Worm (Caenorhabditis elegans) whole organism, early embryonic: ENCODE data around the gene B0034.7.
A peak's percentile ranks its signal among the peaks of the same experiment; 100 is the strongest.

ENCODE experiments used
- B0310.2 ChIP-seq: sonication (generic microtip); optimal IDR thresholded peaks from 2 replicates; lab custom pipeline; 2016; ENCODE audit warnings: mild to moderate bottlenecking, missing genetic modification characterization, missing compliant biosample characterization
- F13C5.2 ChIP-seq: sonication (generic microtip); optimal IDR thresholded peaks from 2 replicates; lab custom pipeline; 2017; ENCODE audit warnings: mild to moderate bottlenecking, missing genetic modification characterization, inconsistent platforms, missing compliant biosample characterization
- aly-1 ChIP-seq: sonication (generic microtip); optimal IDR thresholded peaks from 2 replicates; lab custom pipeline; 2016; ENCODE audit warnings: missing genetic modification characterization, missing compliant biosample characterization
- ama-1 ChIP-seq: fragments of 150-350 bp; optimal IDR thresholded peaks from 2 replicates; lab custom pipeline; 2014
- ceh-13 ChIP-seq: fragments of 200-800 bp; sonication (Bioruptor generic); optimal IDR thresholded peaks from 2 replicates; lab custom pipeline; 2018; ENCODE audit warnings: mild to moderate bottlenecking, missing genetic modification characterization, missing compliant biosample characterization
- ceh-36 ChIP-seq: sonication (generic microtip); optimal IDR thresholded peaks from 2 replicates; lab custom pipeline; 2016; ENCODE audit warnings: missing genetic modification characterization, inconsistent platforms, missing compliant biosample characterization
- ets-7 ChIP-seq: sonication (generic microtip); optimal IDR thresholded peaks from 2 replicates; lab custom pipeline; 2016; ENCODE audit warnings: missing genotype, missing genetic modification characterization, missing compliant biosample characterization
- flt-1 ChIP-seq: fragments of 200-800 bp; sonication (Bioruptor generic); IDR thresholded peaks from 2 replicates; pipeline ENCODE4 v1.3.6; 2022; ENCODE audit warnings: missing genetic modification characterization, missing compliant biosample characterization
- hmbx-1 ChIP-seq: sonication (generic microtip); optimal IDR thresholded peaks from 2 replicates; lab custom pipeline; 2016; ENCODE audit warnings: mild to moderate bottlenecking, missing genetic modification characterization, missing compliant biosample characterization
- hmg-4 ChIP-seq: fragments of 200-800 bp; sonication (Bioruptor generic); optimal IDR thresholded peaks from 2 replicates; lab custom pipeline; 2018; ENCODE audit warnings: mild to moderate bottlenecking, missing genetic modification characterization, missing compliant biosample characterization
- hnd-1 ChIP-seq: sonication (generic microtip); optimal IDR thresholded peaks from 2 replicates; lab custom pipeline; 2016; ENCODE audit warnings: missing genetic modification characterization, missing compliant biosample characterization
- pes-1 ChIP-seq: fragments of 200-800 bp; sonication (Bioruptor generic); IDR thresholded peaks from 2 replicates; pipeline ENCODE4 v1.3.6; 2022; ENCODE audit warnings: missing genetic modification reagents, missing genetic modification characterization, missing compliant biosample characterization
- scrt-1 ChIP-seq: fragments of 200-800 bp; sonication (Bioruptor generic); IDR thresholded peaks from 2 replicates; pipeline ENCODE4 v1.3.6; 2022; ENCODE audit warnings: missing genetic modification characterization, missing compliant biosample characterization
- sea-1 ChIP-seq: fragments of 200-800 bp; sonication (Bioruptor generic); conservative IDR thresholded peaks from 2 replicates; pipeline ENCODE4 v1.3.6; 2022; ENCODE audit warnings: missing genetic modification characterization, missing compliant biosample characterization
- tbx-11 ChIP-seq: fragments of 200-800 bp; sonication (Bioruptor generic); IDR thresholded peaks from 2 replicates; pipeline ENCODE4 v1.3.6; 2022; ENCODE audit warnings: missing genetic modification characterization, missing compliant biosample characterization
- tbx-37 ChIP-seq: fragments of 200-800 bp; sonication (Bioruptor generic); conservative IDR thresholded peaks from 2 replicates; pipeline ENCODE4 v1.3.6; 2022; ENCODE audit warnings: missing genetic modification reagents, missing genetic modification characterization, missing compliant biosample characterization
- tra-4 ChIP-seq: sonication (generic microtip); optimal IDR thresholded peaks from 2 replicates; lab custom pipeline; 2017; ENCODE audit warnings: missing genetic modification characterization, missing compliant biosample characterization

B0034.7 gene

ce11 chrII:5944268-5944667 is 17.1 kb upstream of the B0034.7 start, which contains the start of gene B0034.2:
B0034.2 (minus strand) TSS chrII:5944368.
- TF ChIP-seq hnd-1 (tag; lab: Kevin White, UChicago): no peak
- no peak for TF ChIP-seq tbx-11 (GFP tag; lab: Robert Waterston, UW)
- no peak for TF ChIP-seq tra-4 (tag; lab: Kevin White, UChicago)
- TF ChIP-seq ets-7 (tag; lab: Kevin White, UChicago): no peak
- TF ChIP-seq ceh-13 (GFP tag; lab: Kevin White, UChicago): no peak

- TF ChIP-seq ceh-36 (no peak), sea-1 (GFP tag; lab: Robert Waterston, UW) (no peak), tbx-37 (no peak), flt-1 (GFP tag; lab: Robert Waterston, UW) (no peak), F13C5.2 (tag; lab: Kevin White, UChicago) (no peak), ama-1 (no peak), B0310.2 (tag; lab: Kevin White, UChicago) (no peak), ceh-13 (GFP tag; lab: Kevin White, UChicago) (no peak)
Measured at ce11 chrII:5945818-5946217, 15.6 kb upstream of the B0034.7 start.

ce11 chrII:5946438-5946837 is 15.0 kb upstream of the B0034.7 start:
- no peak for TF ChIP-seq F13C5.2 (tag; lab: Kevin White, UChicago)
- no peak for TF ChIP-seq aly-1 (tag; lab: Kevin White, UChicago)
- no peak for TF ChIP-seq hnd-1 (tag; lab: Kevin White, UChicago)
- no peak for TF ChIP-seq ama-1
- TF ChIP-seq ceh-36: no peak
- TF ChIP-seq hmg-4 (GFP tag; lab: Kevin White, UChicago): no peak
- TF ChIP-seq scrt-1 (GFP tag; lab: Robert Waterston, UW): no peak

ce11 chrII:5948681-5949080 is 12.7 kb upstream of the B0034.7 start:
- TF ChIP-seq aly-1 (tag; lab: Kevin White, UChicago) (no peak), ceh-13 (GFP tag; lab: Kevin White, UChicago) (no peak), ama-1 (no peak), B0310.2 (tag; lab: Kevin White, UChicago) (no peak), ets-7 (tag; lab: Kevin White, UChicago) (no peak), hnd-1 (tag; lab: Kevin White, UChicago) (no peak), pes-1 (no peak), F13C5.2 (tag; lab: Kevin White, UChicago) (no peak), tbx-37 (no peak)

ce11 chrII:5950657-5951056 is 10.8 kb upstream of the B0034.7 start:
- TF ChIP-seq B0310.2 (tag; lab: Kevin White, UChicago) (no peak), hmg-4 (GFP tag; lab: Kevin White, UChicago) (no peak), F13C5.2 (tag; lab: Kevin White, UChicago) (no peak), sea-1 (GFP tag; lab: Robert Waterston, UW) (no peak), ama-1 (no peak), ceh-13 (GFP tag; lab: Kevin White, UChicago) (no peak), ets-7 (tag; lab: Kevin White, UChicago) (no peak), aly-1 (tag; lab: Kevin White, UChicago) (no peak), hmbx-1 (no peak), hnd-1 (tag; lab: Kevin White, UChicago) (no peak), tbx-37 (no peak), flt-1 (GFP tag; lab: Robert Waterston, UW) (no peak), pes-1 (no peak), scrt-1 (GFP tag; lab: Robert Waterston, UW) (no peak)

- TF ChIP-seq sea-1 (GFP tag; lab: Robert Waterston, UW): no peak
- no peak for TF ChIP-seq B0310.2 (tag; lab: Kevin White, UChicago)
- no peak for TF ChIP-seq ceh-36
- no peak for TF ChIP-seq F13C5.2 (tag; lab: Kevin White, UChicago)
- TF ChIP-seq tra-4 (tag; lab: Kevin White, UChicago): no peak
- no peak for TF ChIP-seq hmg-4 (GFP tag; lab: Kevin White, UChicago)
- TF ChIP-seq pes-1: no peak
- TF ChIP-seq aly-1 (tag; lab: Kevin White, UChicago): no peak
- no peak for TF ChIP-seq tbx-37
- no peak for TF ChIP-seq flt-1 (GFP tag; lab: Robert Waterston, UW)
- TF ChIP-seq tbx-11 (GFP tag; lab: Robert Waterston, UW): no peak
- no peak for TF ChIP-seq scrt-1 (GFP tag; lab: Robert Waterston, UW)
- no peak for TF ChIP-seq hmbx-1
- TF ChIP-seq hnd-1 (tag; lab: Kevin White, UChicago): no peak
Measured at ce11 chrII:5951745-5952144, 9.7 kb upstream of the B0034.7 start.

- no peak for TF ChIP-seq tbx-11 (GFP tag; lab: Robert Waterston, UW)
- TF ChIP-seq ceh-13 (GFP tag; lab: Kevin White, UChicago): no peak
- no peak for TF ChIP-seq sea-1 (GFP tag; lab: Robert Waterston, UW)
- TF ChIP-seq flt-1 (GFP tag; lab: Robert Waterston, UW): no peak
- no peak for TF ChIP-seq F13C5.2 (tag; lab: Kevin White, UChicago)
- no peak for TF ChIP-seq B0310.2 (tag; lab: Kevin White, UChicago)
- no peak for TF ChIP-seq ets-7 (tag; lab: Kevin White, UChicago)
- TF ChIP-seq hmbx-1: no peak
- TF ChIP-seq tra-4 (tag; lab: Kevin White, UChicago): no peak
- TF ChIP-seq scrt-1 (GFP tag; lab: Robert Waterston, UW): no peak
- TF ChIP-seq pes-1: no peak
- TF ChIP-seq hmg-4 (GFP tag; lab: Kevin White, UChicago): no peak
Measured at ce11 chrII:5952214-5952613, 9.2 kb upstream of the B0034.7 start.

ce11 chrII:5955638-5956167 is 5.7 kb upstream of the B0034.7 start:
- TF ChIP-seq ceh-36: peak; percentile 19
- no peak for TF ChIP-seq ama-1
- TF ChIP-seq flt-1 (GFP tag; lab: Robert Waterston, UW): no peak
